6 fruit fly cellular contexts compared by ENCODE assay signal in the genomic region with DNA sequence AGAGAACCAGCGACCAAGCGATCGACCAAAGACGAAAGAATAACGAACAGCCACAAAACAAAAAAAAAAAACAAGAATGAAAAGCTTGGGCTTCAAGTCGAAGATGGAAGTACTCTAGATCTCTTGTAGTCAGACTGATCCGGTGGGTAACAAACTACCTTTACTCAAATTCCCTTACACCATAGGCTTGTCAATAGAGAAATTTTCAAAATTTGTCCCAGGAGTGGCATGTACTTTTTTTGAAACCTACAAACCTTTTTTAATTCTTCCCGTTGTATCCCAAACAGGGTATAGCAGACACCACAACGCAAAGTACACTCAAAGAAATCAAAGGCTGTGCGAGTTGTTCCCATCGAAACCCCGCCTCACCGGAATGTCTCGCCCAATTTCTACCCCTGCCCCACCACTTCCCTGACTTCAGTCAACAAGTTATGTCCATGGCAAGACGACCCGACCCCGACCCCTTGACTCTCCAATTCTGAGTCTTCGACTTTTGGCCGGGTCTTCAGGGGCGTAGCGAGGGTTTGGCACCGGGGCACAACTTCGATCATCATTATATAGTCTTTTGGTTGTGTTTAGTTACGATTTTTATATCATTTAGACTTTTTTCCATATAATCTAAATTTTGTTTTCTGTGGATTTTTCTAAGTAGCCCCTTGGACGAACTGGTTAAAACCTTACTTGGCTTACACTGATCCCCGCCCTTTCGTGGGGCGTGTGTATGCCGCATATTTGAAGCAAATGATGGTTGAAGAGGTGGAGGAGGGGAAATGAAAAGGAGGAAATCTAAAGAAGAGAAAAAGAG.
TF ChIP-seq lines count a peak whose summit lies in the region.

No protein-coding gene starts in this region.

- TF ChIP-seq CTCF in whole organism, embryonic (GFP tag; optimal IDR thresholded peaks at IDR 0.05; lab: Kevin White, UChicago), result no peak

TF ChIP-seq in whole organism, 6 proteins besides CTCF, POLR2A, EP300 and RAD21:
- TF ChIP-seq Dll (optimal IDR thresholded peaks at IDR 0.05; lab: Kevin White, UChicago) (no peak), EcR (GFP tag; optimal IDR thresholded peaks at IDR 0.05; lab: Kevin White, UChicago) (no peak), usp (GFP tag; optimal IDR thresholded peaks at IDR 0.05; lab: Kevin White, UChicago) (no peak), pan (optimal IDR thresholded peaks at IDR 0.05; lab: Kevin White, UChicago) (peak; percentile 68), psq (optimal IDR thresholded peaks at IDR 0.05; lab: Kevin White, UChicago) (no peak)

TF ChIP-seq in whole organism, adult, 20 proteins besides CTCF, POLR2A, EP300 and RAD21:
- TF ChIP-seq kay (GFP tag; lab: Kevin White, UChicago; ENCODE audit: borderline replicate concordance) (peak; percentile 36), CG14711 (tag; optimal IDR thresholded peaks at IDR 0.05; lab: Kevin White, UChicago) (no peak), CG11617 (GFP tag; optimal IDR thresholded peaks at IDR 0.05; lab: Kevin White, UChicago) (no peak)

TF ChIP-seq in whole organism, embryonic, 481 proteins besides CTCF, POLR2A, EP300 and RAD21 (continues in another document):
- TF ChIP-seq CG8388 (GFP tag; optimal IDR thresholded peaks at IDR 0.05; lab: Kevin White, UChicago), result peak; percentile 48
- peak; percentile 43; the same call in 1 of the 2 replicates for TF ChIP-seq lmd (GFP tag; IDR thresholded peaks at IDR 0.05; lab: Robert Waterston, UW)
- no peak for TF ChIP-seq ac (GFP tag; optimal IDR thresholded peaks at IDR 0.05; lab: Kevin White, UChicago)
- TF ChIP-seq CG12219 (GFP tag; optimal IDR thresholded peaks at IDR 0.05; lab: Kevin White, UChicago), result no peak
- TF ChIP-seq CG30431 (GFP tag; optimal IDR thresholded peaks at IDR 0.05; lab: Kevin White, UChicago), result peak; percentile 23
- no peak for TF ChIP-seq slou (GFP tag; optimal IDR thresholded peaks at IDR 0.05; lab: Kevin White, UChicago)
- peak; percentile 2 for TF ChIP-seq CG3407 (GFP tag; optimal IDR thresholded peaks at IDR 0.05; lab: Kevin White, UChicago)
- TF ChIP-seq mirr (GFP tag; optimal IDR thresholded peaks at IDR 0.05; lab: Kevin White, UChicago), result no peak
- TF ChIP-seq hb (GFP tag; IDR thresholded peaks at IDR 0.05; lab: Robert Waterston, UW; ENCODE audit: partially characterized antibody), result no peak
- no peak for TF ChIP-seq CG10565 (GFP tag; optimal IDR thresholded peaks at IDR 0.05; lab: Kevin White, UChicago)
- TF ChIP-seq CG2875 (GFP tag; optimal IDR thresholded peaks at IDR 0.05; lab: Kevin White, UChicago), result peak; percentile 25
- no peak for TF ChIP-seq en (GFP tag; optimal IDR thresholded peaks at IDR 0.05; lab: Kevin White, UChicago)
- no peak for TF ChIP-seq Kr (GFP tag; optimal IDR thresholded peaks at IDR 0.05; lab: Kevin White, UChicago)
- no peak for TF ChIP-seq CG11723 (GFP tag; optimal IDR thresholded peaks at IDR 0.05; lab: Kevin White, UChicago)
- TF ChIP-seq H15 (GFP tag; IDR thresholded peaks at IDR 0.05; lab: Robert Waterston, UW), result 0 out of 3 replicates have a peak, but pooled peaks have one; percentile 31
- peak; percentile 46 for TF ChIP-seq CG8924 (tag; optimal IDR thresholded peaks at IDR 0.05; lab: Kevin White, UChicago)
- peak; percentile 56; the same call in 1 of the 2 replicates for TF ChIP-seq CG8765 (GFP tag; IDR thresholded peaks at IDR 0.05; lab: Robert Waterston, UW)

TF ChIP-seq in whole organism, prepupa, 60 proteins besides CTCF, POLR2A, EP300 and RAD21 (continues in another document):
- TF ChIP-seq CG8632 (GFP tag; optimal IDR thresholded peaks at IDR 0.05; lab: Kevin White, UChicago) (peak; percentile 81), Hr38 (GFP tag; optimal IDR thresholded peaks at IDR 0.05; lab: Kevin White, UChicago) (no peak), Sox14 (GFP tag; optimal IDR thresholded peaks at IDR 0.05; lab: Kevin White, UChicago) (peak; percentile 93), Smox (GFP tag; optimal IDR thresholded peaks at IDR 0.05; lab: Kevin White, UChicago) (peak; percentile 93), CG6792 (GFP tag; optimal IDR thresholded peaks at IDR 0.05; lab: Kevin White, UChicago) (peak; percentile 90), acj6 (GFP tag; optimal IDR thresholded peaks at IDR 0.05; lab: Kevin White, UChicago) (peak; percentile 91), Eip93F (GFP tag; optimal IDR thresholded peaks at IDR 0.05; lab: Kevin White, UChicago) (peak; percentile 91), Met (GFP tag; optimal IDR thresholded peaks at IDR 0.05; lab: Kevin White, UChicago) (peak; percentile 96), CG10669 (GFP tag; optimal IDR thresholded peaks at IDR 0.05; lab: Kevin White, UChicago) (peak; percentile 72), Hr39 (GFP tag; optimal IDR thresholded peaks at IDR 0.05; lab: Kevin White, UChicago) (peak; percentile 95), CG6854 (GFP tag; optimal IDR thresholded peaks at IDR 0.05; lab: Kevin White, UChicago) (peak; percentile 79), eg (GFP tag; IDR thresholded peaks at IDR 0.05; lab: Robert Waterston, UW) (peak; percentile 53), lz (GFP tag; optimal IDR thresholded peaks at IDR 0.05; lab: Kevin White, UChicago) (peak; percentile 94), CG1621 (tag; optimal IDR thresholded peaks at IDR 0.05; lab: Kevin White, UChicago) (peak; percentile 77), Sox15 (GFP tag; optimal IDR thresholded peaks at IDR 0.05; lab: Kevin White, UChicago) (peak; percentile 73), CG6276 (GFP tag; optimal IDR thresholded peaks at IDR 0.05; lab: Kevin White, UChicago) (peak; percentile 42), CG10631 (GFP tag; optimal IDR thresholded peaks at IDR 0.05; lab: Kevin White, UChicago) (peak; percentile 89), pdm3 (GFP tag; optimal IDR thresholded peaks at IDR 0.05; lab: Kevin White, UChicago) (peak; percentile 90), CG11902 (GFP tag; optimal IDR thresholded peaks at IDR 0.05; lab: Kevin White, UChicago) (peak; percentile 97)

TF ChIP-seq in whole organism, pupa, 21 proteins besides CTCF, POLR2A, EP300 and RAD21 (continues in another document):
- TF ChIP-seq CG8159 (tag; optimal IDR thresholded peaks at IDR 0.05; lab: Kevin White, UChicago), result peak; percentile 82
- TF ChIP-seq CG10348 (GFP tag; IDR thresholded peaks at IDR 0.05; lab: Robert Waterston, UW), result no peak; the same call in 1 of the 2 replicates
- TF ChIP-seq fd96Ca (GFP tag; IDR thresholded peaks at IDR 0.05; lab: Robert Waterston, UW), result peak; percentile 77
- peak; percentile 62; the same call in 1 of the 2 replicates for TF ChIP-seq CG12605 (GFP tag; IDR thresholded peaks at IDR 0.05; lab: Robert Waterston, UW)
- peak; percentile 70 for TF ChIP-seq CG34367 (tag; optimal IDR thresholded peaks at IDR 0.05; lab: Kevin White, UChicago)
- peak; percentile 41 for TF ChIP-seq EcR (GFP tag; optimal IDR thresholded peaks at IDR 0.05; lab: Kevin White, UChicago)
- peak; percentile 82 for TF ChIP-seq D1 (tag; optimal IDR thresholded peaks at IDR 0.05; lab: Kevin White, UChicago)
- TF ChIP-seq Pif1A (GFP tag; optimal IDR thresholded peaks at IDR 0.05; lab: Kevin White, UChicago), result peak; percentile 87
- TF ChIP-seq CG9948 (tag; optimal IDR thresholded peaks at IDR 0.05; lab: Kevin White, UChicago), result peak; percentile 83
- peak; percentile 88 for TF ChIP-seq CG14655 (GFP tag; optimal IDR thresholded peaks at IDR 0.05; lab: Kevin White, UChicago)
- TF ChIP-seq CG32121 (GFP tag; IDR thresholded peaks at IDR 0.05; lab: Robert Waterston, UW), result no peak
- peak; percentile 81 for TF ChIP-seq CG17806 (tag; optimal IDR thresholded peaks at IDR 0.05; lab: Kevin White, UChicago)
- no peak; the same call in 1 of the 2 replicates for TF ChIP-seq rn (GFP tag; IDR thresholded peaks at IDR 0.05; lab: Robert Waterston, UW)
- peak; percentile 67 for TF ChIP-seq CG8301 (tag; optimal IDR thresholded peaks at IDR 0.05; lab: Kevin White, UChicago)
- TF ChIP-seq Ets98B (GFP tag; IDR thresholded peaks at IDR 0.05; lab: Robert Waterston, UW), result peak; percentile 34
- peak; percentile 89 for TF ChIP-seq Snoo (tag; optimal IDR thresholded peaks at IDR 0.05; lab: Kevin White, UChicago)
- TF ChIP-seq Pif1B (GFP tag; optimal IDR thresholded peaks at IDR 0.05; lab: Kevin White, UChicago), result peak; percentile 82
- peak; percentile 81 for TF ChIP-seq CG15710 (tag; optimal IDR thresholded peaks at IDR 0.05; lab: Kevin White, UChicago)
- peak; percentile 43 for TF ChIP-seq CG13204 (GFP tag; optimal IDR thresholded peaks at IDR 0.05; lab: Kevin White, UChicago)
- peak; percentile 60 for TF ChIP-seq CG4496 (GFP tag; IDR thresholded peaks at IDR 0.05; lab: Robert Waterston, UW)

TF ChIP-seq in whole organism, wandering third instar larva, 38 proteins besides CTCF, POLR2A, EP300 and RAD21 (continues in another document):
- TF ChIP-seq fru (GFP tag; optimal IDR thresholded peaks at IDR 0.05; lab: Kevin White, UChicago), result peak; percentile 96
- peak; percentile 97 for TF ChIP-seq h (GFP tag; optimal IDR thresholded peaks at IDR 0.05; lab: Kevin White, UChicago)
- no peak for TF ChIP-seq N (GFP tag; optimal IDR thresholded peaks at IDR 0.05; lab: Kevin White, UChicago)
- peak; percentile 87 for TF ChIP-seq CG32264 (GFP tag; optimal IDR thresholded peaks at IDR 0.05; lab: Kevin White, UChicago)
- TF ChIP-seq Hr83 (GFP tag; optimal IDR thresholded peaks at IDR 0.05; lab: Kevin White, UChicago; ENCODE audit: poor library complexity, severe bottlenecking), result no peak
- TF ChIP-seq sage (GFP tag; optimal IDR thresholded peaks at IDR 0.05; lab: Kevin White, UChicago), result peak; percentile 93
- no peak for TF ChIP-seq GATAd (GFP tag; optimal IDR thresholded peaks at IDR 0.05; lab: Kevin White, UChicago)
- TF ChIP-seq tai (GFP tag; optimal IDR thresholded peaks at IDR 0.05; lab: Kevin White, UChicago), result peak; percentile 90
- TF ChIP-seq rgr (GFP tag; optimal IDR thresholded peaks at IDR 0.05; lab: Kevin White, UChicago), result peak; percentile 93
- no peak for TF ChIP-seq Abd-B (GFP tag; optimal IDR thresholded peaks at IDR 0.05; lab: Kevin White, UChicago)
- TF ChIP-seq lola (GFP tag; optimal IDR thresholded peaks at IDR 0.05; lab: Kevin White, UChicago), result no peak
- TF ChIP-seq foxo (GFP tag; optimal IDR thresholded peaks at IDR 0.05; lab: Kevin White, UChicago), result peak; percentile 73 to 96
- no peak for TF ChIP-seq Myc (optimal IDR thresholded peaks at IDR 0.05; lab: Kevin White, UChicago)
- peak; percentile 95 for TF ChIP-seq Hnf4 (GFP tag; optimal IDR thresholded peaks at IDR 0.05; lab: Kevin White, UChicago)
- TF ChIP-seq psq (GFP tag; optimal IDR thresholded peaks at IDR 0.05; lab: Kevin White, UChicago), result peak; percentile 97
- no peak for TF ChIP-seq Dfd (GFP tag; optimal IDR thresholded peaks at IDR 0.05; lab: Kevin White, UChicago)
- TF ChIP-seq dmrt93B (GFP tag; optimal IDR thresholded peaks at IDR 0.05; lab: Kevin White, UChicago), result peak; percentile 89
- no peak for TF ChIP-seq jim (GFP tag; optimal IDR thresholded peaks at IDR 0.05; lab: Kevin White, UChicago)
- TF ChIP-seq HLH106 (tag; optimal IDR thresholded peaks at IDR 0.05; lab: Kevin White, UChicago), result peak; percentile 94
- peak; percentile 96 for TF ChIP-seq br (GFP tag; optimal IDR thresholded peaks at IDR 0.05; lab: Kevin White, UChicago)
- no peak for TF ChIP-seq Vsx2 (GFP tag; optimal IDR thresholded peaks at IDR 0.05; lab: Kevin White, UChicago; ENCODE audit: partially characterized antibody)
- TF ChIP-seq ey (GFP tag; optimal IDR thresholded peaks at IDR 0.05; lab: Kevin White, UChicago), result peak; percentile 96
- TF ChIP-seq Mio (GFP tag; optimal IDR thresholded peaks at IDR 0.05; lab: Kevin White, UChicago), result peak; percentile 59
